Fruit fly (Drosophila melanogaster): ENCODE results near the gene Cpr35B.
A peak's percentile ranks its signal among the peaks of the same experiment; 100 is the strongest.

Gene Cpr35B

dm6 chr2L:14386522-14386921, 38.5 kb downstream of the Cpr35B start (continued):
- TF ChIP-seq Hr38 (GFP tag; optimal IDR thresholded peaks at IDR 0.05) = no peak
- TF ChIP-seq Eip75B (GFP tag; optimal IDR thresholded peaks at IDR 0.05) = peak; percentile 96
- peak; percentile 94 for TF ChIP-seq CG6792 (GFP tag; optimal IDR thresholded peaks at IDR 0.05)
- TF ChIP-seq CG8119 (GFP tag; IDR thresholded peaks at IDR 0.05) = peak; percentile 84
- peak; percentile 94 for TF ChIP-seq Hr39 (GFP tag; optimal IDR thresholded peaks at IDR 0.05)
- TF ChIP-seq salr (GFP tag; optimal IDR thresholded peaks at IDR 0.05) = peak; percentile 78 to 89
- TF ChIP-seq pdm3 (GFP tag; optimal IDR thresholded peaks at IDR 0.05) = peak; percentile 92
- TF ChIP-seq Hr4 (GFP tag; optimal IDR thresholded peaks at IDR 0.05) = peak; percentile 79
- peak; percentile 94 for TF ChIP-seq Sox14 (GFP tag; optimal IDR thresholded peaks at IDR 0.05)
- TF ChIP-seq topi (GFP tag; optimal IDR thresholded peaks at IDR 0.05) = peak; percentile 95
- peak; percentile 91 for TF ChIP-seq CG11762 (GFP tag; optimal IDR thresholded peaks at IDR 0.05; ENCODE audit: insufficient read depth)
- peak; percentile 85 for TF ChIP-seq CG7368 (GFP tag; optimal IDR thresholded peaks at IDR 0.05)
- peak; percentile 83 for TF ChIP-seq CG8319 (GFP tag; optimal IDR thresholded peaks at IDR 0.05)
- peak; percentile 90 for TF ChIP-seq CG10669 (GFP tag; optimal IDR thresholded peaks at IDR 0.05)
- peak; percentile 73 for TF ChIP-seq Lpt (GFP tag; optimal IDR thresholded peaks at IDR 0.05)
- peak; percentile 85 for TF ChIP-seq CG9139 (GFP tag; optimal IDR thresholded peaks at IDR 0.05)
- TF ChIP-seq CG16779 (tag; optimal IDR thresholded peaks at IDR 0.05) = peak; percentile 69
- peak; percentile 44 for TF ChIP-seq dac (GFP tag; optimal IDR thresholded peaks at IDR 0.05)
- TF ChIP-seq fkh (GFP tag; optimal IDR thresholded peaks at IDR 0.05) = no peak
- TF ChIP-seq CG15336 (GFP tag; IDR thresholded peaks at IDR 0.05) = peak; percentile 81
- TF ChIP-seq CG3919 (GFP tag; optimal IDR thresholded peaks at IDR 0.05) = peak; percentile 95
- peak; percentile 77 for TF ChIP-seq CG6276 (GFP tag; optimal IDR thresholded peaks at IDR 0.05)
- peak; percentile 92 for TF ChIP-seq achi (GFP tag; optimal IDR thresholded peaks at IDR 0.05)
- peak; percentile 82 for TF ChIP-seq Blimp-1 (GFP tag; optimal IDR thresholded peaks at IDR 0.05)
- peak; percentile 81 for TF ChIP-seq CG32006 (GFP tag; optimal IDR thresholded peaks at IDR 0.05)
- peak; percentile 93 for TF ChIP-seq acj6 (GFP tag; optimal IDR thresholded peaks at IDR 0.05)
- peak; percentile 91 for TF ChIP-seq CG3032 (tag; optimal IDR thresholded peaks at IDR 0.05)
- peak; percentile 94 for TF ChIP-seq Smox (GFP tag; optimal IDR thresholded peaks at IDR 0.05)
- TF ChIP-seq CG6808 (GFP tag; optimal IDR thresholded peaks at IDR 0.05) = peak; percentile 93
- peak; percentile 87 for TF ChIP-seq CG8632 (GFP tag; optimal IDR thresholded peaks at IDR 0.05)
- peak; percentile 94 for TF ChIP-seq lz (GFP tag; optimal IDR thresholded peaks at IDR 0.05)
- peak; percentile 90 for TF ChIP-seq Ets21C (GFP tag; optimal IDR thresholded peaks at IDR 0.05)
- peak; percentile 92 for TF ChIP-seq spab (GFP tag; optimal IDR thresholded peaks at IDR 0.05)
- TF ChIP-seq Ets96B (tag; optimal IDR thresholded peaks at IDR 0.05) = peak; percentile 77
- TF ChIP-seq fd85E (GFP tag; optimal IDR thresholded peaks at IDR 0.05) = peak; percentile 67
- peak; percentile 59 for TF ChIP-seq CG11294 (GFP tag; IDR thresholded peaks at IDR 0.05)
- TF ChIP-seq OdsH (GFP tag; optimal IDR thresholded peaks at IDR 0.05) = peak; percentile 92
- peak; percentile 94 for TF ChIP-seq vri (GFP tag; optimal IDR thresholded peaks at IDR 0.05)
- TF ChIP-seq CG11902 (GFP tag; optimal IDR thresholded peaks at IDR 0.05) = peak; percentile 84

DNA sequence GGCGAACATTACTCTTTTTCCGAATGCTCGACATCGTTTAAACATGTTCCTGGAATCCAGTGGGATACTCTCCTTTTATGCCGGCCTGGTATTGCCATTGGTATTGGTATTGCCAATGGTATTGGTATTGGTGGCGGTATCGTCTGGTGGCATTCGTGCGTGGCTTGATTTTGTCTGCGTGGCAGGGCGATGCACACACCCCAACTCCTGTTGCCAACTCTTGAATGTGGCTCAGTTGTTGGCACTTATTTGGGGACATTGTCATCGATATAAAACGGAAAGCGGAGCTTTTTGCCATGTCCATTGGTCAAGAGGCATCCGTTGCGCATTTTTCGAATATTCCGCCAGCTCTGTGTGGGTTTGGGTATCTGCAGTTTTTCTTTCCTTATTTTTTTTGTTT, 43.1 kb downstream of the Cpr35B start:
- TF ChIP-seq CG7368 (GFP tag; optimal IDR thresholded peaks at IDR 0.05) = no peak
- no peak for TF ChIP-seq CG15336 (GFP tag; IDR thresholded peaks at IDR 0.05)
- TF ChIP-seq CG6792 (GFP tag; optimal IDR thresholded peaks at IDR 0.05) = no peak
- no peak for TF ChIP-seq Blimp-1 (GFP tag; optimal IDR thresholded peaks at IDR 0.05)
- peak; percentile 13 for TF ChIP-seq Sox102F (GFP tag; optimal IDR thresholded peaks at IDR 0.05)
- TF ChIP-seq Eip78C (GFP tag) = peak; percentile 62
- TF ChIP-seq CG6276 (GFP tag; optimal IDR thresholded peaks at IDR 0.05) = no peak
- TF ChIP-seq ss (GFP tag; optimal IDR thresholded peaks at IDR 0.05) = peak in 1 of 2 experiments; percentile 4
- TF ChIP-seq acj6 (GFP tag; optimal IDR thresholded peaks at IDR 0.05) = no peak
- TF ChIP-seq CG8319 (GFP tag; optimal IDR thresholded peaks at IDR 0.05) = no peak
- no peak for TF ChIP-seq CG11294 (GFP tag; IDR thresholded peaks at IDR 0.05)
- no peak for TF ChIP-seq svp (GFP tag)
- TF ChIP-seq Lpt (GFP tag; optimal IDR thresholded peaks at IDR 0.05) = no peak

All from whole organism, prepupa.